Fruit fly (Drosophila melanogaster) whole organism, embryonic: ENCODE results near the gene Reg-2.

Source experiments
- Asciz ChIP-seq: fragments of 200-800 bp; sonication (Bioruptor generic); optimal IDR thresholded peaks from 2 replicates; lab custom pipeline; 2017; ENCODE audit warnings: missing biosample characterization, mild to moderate bottlenecking, missing genetic modification characterization, missing genetic modification reagents
- BEAF-32 ChIP-seq: fragments of 200-800 bp; sonication (Bioruptor generic); optimal IDR thresholded peaks from 3 replicates; lab custom pipeline; 2017; ENCODE audit warnings: missing biosample characterization, missing genetic modification characterization, mild to moderate bottlenecking, moderate library complexity, missing genetic modification reagents
- CG10431 ChIP-seq: fragments of 200-800 bp; sonication (Bioruptor generic); optimal IDR thresholded peaks from 3 replicates; lab custom pipeline; 2018; ENCODE audit warnings: missing biosample characterization, mild to moderate bottlenecking, missing genetic modification characterization
- CG11504 ChIP-seq: fragments of 200-800 bp; sonication (Bioruptor generic); optimal IDR thresholded peaks from 3 replicates; lab custom pipeline; 2019; ENCODE audit warnings: missing biosample characterization, mild to moderate bottlenecking, missing genetic modification characterization, moderate library complexity
- CG11696 ChIP-seq: fragments of 200-800 bp; sonication (Bioruptor generic); IDR thresholded peaks from 2 replicates; pipeline ENCODE4 v1.3.6; 2022; ENCODE audit warnings: missing biosample characterization, missing genetic modification characterization
- CG12769 ChIP-seq: fragments of 200-800 bp; sonication (Bioruptor generic); optimal IDR thresholded peaks from 2 replicates; lab custom pipeline; 2019; ENCODE audit warnings: missing biosample characterization, mild to moderate bottlenecking, missing genetic modification characterization, moderate library complexity
- CG14710 ChIP-seq: fragments of 200-800 bp; sonication (Bioruptor generic); optimal IDR thresholded peaks from 3 replicates; lab custom pipeline; 2019; ENCODE audit warnings: missing biosample characterization, mild to moderate bottlenecking, missing genetic modification characterization, moderate library complexity
- CG14965 ChIP-seq: fragments of 200-800 bp; sonication (Bioruptor generic); optimal IDR thresholded peaks from 2 replicates; lab custom pipeline; 2016; ENCODE audit warnings: missing biosample characterization, missing genetic modification characterization, borderline replicate concordance
- CG17328 ChIP-seq: fragments of 200-800 bp; sonication (Bioruptor generic); IDR thresholded peaks from 2 replicates; pipeline ENCODE4 v1.3.6; 2022; ENCODE audit warnings: missing biosample characterization, missing genetic modification characterization
- CG18476 ChIP-seq: fragments of 200-800 bp; sonication (Bioruptor generic); optimal IDR thresholded peaks from 2 replicates; lab custom pipeline; 2016; ENCODE audit warnings: missing biosample characterization, mild to moderate bottlenecking, missing genetic modification characterization
- CG18599 ChIP-seq: fragments of 200-800 bp; sonication (Bioruptor generic); optimal IDR thresholded peaks from 3 replicates; lab custom pipeline; 2017; ENCODE audit warnings: missing biosample characterization, missing genetic modification characterization, mild to moderate bottlenecking, moderate library complexity, missing genetic modification reagents
- CG30020 ChIP-seq: fragments of 200-800 bp; optimal IDR thresholded peaks from 2 replicates; lab custom pipeline; 2019; ENCODE audit warnings: missing biosample characterization, mild to moderate bottlenecking, missing genetic modification characterization, moderate library complexity
- CG3407 ChIP-seq: fragments of 200-800 bp; sonication (Bioruptor generic); optimal IDR thresholded peaks from 2 replicates; lab custom pipeline; 2018; ENCODE audit warnings: missing biosample characterization, mild to moderate bottlenecking, missing genetic modification characterization
- CG4854 ChIP-seq: fragments of 200-800 bp; sonication (Bioruptor generic); optimal IDR thresholded peaks from 2 replicates; lab custom pipeline; 2016; ENCODE audit warnings: missing biosample characterization, missing genetic modification characterization, inconsistent platforms
- CG8765 ChIP-seq: fragments of 200-800 bp; sonication (Bioruptor generic); IDR thresholded peaks from 2 replicates; pipeline ENCODE4 v1.3.6; 2022; ENCODE audit warnings: missing biosample characterization, missing genetic modification characterization
- CG9817 ChIP-seq: fragments of 200-800 bp; sonication (Bioruptor generic); optimal IDR thresholded peaks from 2 replicates; lab custom pipeline; 2018; ENCODE audit warnings: missing biosample characterization, mild to moderate bottlenecking, missing genetic modification characterization, moderate library complexity
- CG9932 ChIP-seq: fragments of 200-800 bp; sonication (Bioruptor generic); IDR thresholded peaks from 2 replicates; pipeline ENCODE4 v1.3.6; 2022; ENCODE audit warnings: missing biosample characterization, missing genetic modification characterization
- CHES-1-like ChIP-seq: fragments of 200-800 bp; sonication (Bioruptor generic); optimal IDR thresholded peaks from 2 replicates; lab custom pipeline; 2016; ENCODE audit warnings: missing biosample characterization, missing genetic modification characterization
- CoRest ChIP-seq: fragments of 200-800 bp; sonication (Bioruptor generic); optimal IDR thresholded peaks from 3 replicates; lab custom pipeline; 2018; ENCODE audit warnings: missing biosample characterization, mild to moderate bottlenecking, missing genetic modification characterization, moderate library complexity
- Dek ChIP-seq: fragments of 200-800 bp; sonication (Bioruptor generic); optimal IDR thresholded peaks from 3 replicates; lab custom pipeline; 2019; ENCODE audit warnings: missing biosample characterization, mild to moderate bottlenecking, missing genetic modification characterization, moderate library complexity
- E2f2 ChIP-seq: fragments of 200-800 bp; sonication (Bioruptor generic); IDR thresholded peaks from 2 replicates; pipeline ENCODE4 v1.3.6; 2022; ENCODE audit warnings: missing biosample characterization, missing genetic modification characterization
- HLH54F ChIP-seq: fragments of 200-800 bp; sonication (Bioruptor generic); optimal IDR thresholded peaks from 3 replicates; lab custom pipeline; 2016; ENCODE audit warnings: missing biosample characterization, missing genetic modification characterization
- Hr3 ChIP-seq: fragments of 200-800 bp; sonication (Bioruptor generic); optimal IDR thresholded peaks from 3 replicates; lab custom pipeline; 2016; ENCODE audit warnings: missing biosample characterization, missing genetic modification characterization
- Jarid2 ChIP-seq: fragments of 200-800 bp; sonication (Bioruptor generic); optimal IDR thresholded peaks from 3 replicates; lab custom pipeline; 2017; ENCODE audit warnings: mild to moderate bottlenecking, missing biosample characterization, missing genetic modification reagents, missing genetic modification characterization
- Med ChIP-seq: fragments of 200-800 bp; sonication (Bioruptor generic); peaks from one replicate; lab custom pipeline; 2016; ENCODE audit warnings: missing biosample characterization, missing genetic modification characterization, mild to moderate bottlenecking, inconsistent platforms, moderate library complexity
- NFAT ChIP-seq: fragments of 200-800 bp; sonication (Bioruptor generic); IDR thresholded peaks from 2 replicates; pipeline ENCODE4 v1.3.6; 2022; ENCODE audit warnings: missing biosample characterization, missing genetic modification characterization
- Nf-YB ChIP-seq: fragments of 200-800 bp; sonication (Bioruptor generic); optimal IDR thresholded peaks from 3 replicates; lab custom pipeline; 2019; ENCODE audit warnings: missing biosample characterization, mild to moderate bottlenecking, missing genetic modification characterization, moderate library complexity
- Pdp1 ChIP-seq, 2 experiments: fragments of 200-800 bp; sonication (Bioruptor generic); optimal IDR thresholded peaks; 3 replicates each; lab custom pipeline; 2016; ENCODE audit warnings: missing biosample characterization in 2 of 2, missing genetic modification characterization in 2 of 2, mild to moderate bottlenecking in 1 of 2, moderate library complexity in 1 of 2
- Sox102F ChIP-seq: fragments of 200-800 bp; sonication (Bioruptor generic); optimal IDR thresholded peaks from 2 replicates; lab custom pipeline; 2018; ENCODE audit warnings: missing biosample characterization, mild to moderate bottlenecking, missing genetic modification characterization, moderate library complexity
- Tbp ChIP-seq: fragments of >200 bp; optimal IDR thresholded peaks from 2 replicates; lab custom pipeline; 2018; ENCODE audit warnings: missing biosample characterization, missing genetic modification characterization
- cg ChIP-seq: fragments of 200-800 bp; sonication (Bioruptor generic); optimal IDR thresholded peaks from 3 replicates; lab custom pipeline; 2019; ENCODE audit warnings: missing biosample characterization, mild to moderate bottlenecking, missing genetic modification characterization, moderate library complexity
- crp ChIP-seq, 2 experiments: fragments of 200-800 bp; sonication (Bioruptor generic); optimal IDR thresholded peaks; 2 replicates in 1 of 2; 3 replicates in 1 of 2; lab custom pipeline; 2017; ENCODE audit warnings: missing biosample characterization in 2 of 2, missing genetic modification characterization in 2 of 2, mild to moderate bottlenecking in 1 of 2, moderate library complexity in 1 of 2
- danr ChIP-seq: fragments of 200-800 bp; sonication (Bioruptor generic); IDR thresholded peaks from 2 replicates; pipeline ENCODE4 v1.3.6; 2022; ENCODE audit warnings: missing biosample characterization, missing genetic modification characterization
- dimm ChIP-seq: fragments of 200-800 bp; sonication (Bioruptor generic); IDR thresholded peaks from 2 replicates; pipeline ENCODE4 v1.3.6; 2022; ENCODE audit warnings: missing biosample characterization, missing genetic modification characterization
- fd96Cb ChIP-seq: fragments of 200-800 bp; sonication (Bioruptor generic); optimal IDR thresholded peaks from 2 replicates; lab custom pipeline; 2018; ENCODE audit warnings: missing biosample characterization, mild to moderate bottlenecking, missing genetic modification characterization, moderate library complexity
- fru ChIP-seq: fragments of >200 bp; optimal IDR thresholded peaks from 2 replicates; lab custom pipeline; 2017
- gro ChIP-seq: fragments of 200-800 bp; sonication (Bioruptor generic); optimal IDR thresholded peaks from 2 replicates; lab custom pipeline; 2016; ENCODE audit warnings: missing biosample characterization, missing genetic modification characterization
- gsb-n ChIP-seq: fragments of 200-800 bp; sonication (Bioruptor generic); optimal IDR thresholded peaks from 3 replicates; lab custom pipeline; 2018; ENCODE audit warnings: missing biosample characterization, mild to moderate bottlenecking, missing genetic modification characterization
- hkb ChIP-seq, 2 experiments: fragments of 200-800 bp in 1 of 2; fragments of >200 bp in 1 of 2; sonication (Bioruptor generic) in 1 of 2; IDR thresholded peaks in 1 of 2; optimal IDR thresholded peaks in 1 of 2; 2 replicates each; pipeline versions ENCODE4 v1.3.6 to Lab custom; 2017 to 2022; ENCODE audit warnings: missing biosample characterization in 1 of 2, missing genetic modification characterization in 1 of 2
- maf-S ChIP-seq: fragments of 200-800 bp; sonication (Bioruptor generic); optimal IDR thresholded peaks from 2 replicates; lab custom pipeline; 2016; ENCODE audit warnings: missing biosample characterization, missing genetic modification characterization
- oc ChIP-seq: fragments of 200-800 bp; sonication (Bioruptor generic); optimal IDR thresholded peaks from 2 replicates; lab custom pipeline; 2018; ENCODE audit warnings: missing biosample characterization, mild to moderate bottlenecking, missing genetic modification characterization, moderate library complexity
- otp ChIP-seq: fragments of 200-800 bp; sonication (Bioruptor generic); IDR thresholded peaks from 3 replicates; pipeline ENCODE4, ENCODE4 v1.3.6; 2022; ENCODE audit warnings: missing biosample characterization, missing genetic modification characterization
- peb ChIP-seq: fragments of 200-800 bp; sonication (Bioruptor generic); IDR thresholded peaks from 2 replicates; pipeline ENCODE4 v1.3.6; 2022; ENCODE audit warnings: missing biosample characterization, missing genetic modification characterization
- phol ChIP-seq: fragments of 200-800 bp; sonication (Bioruptor generic); optimal IDR thresholded peaks from 3 replicates; lab custom pipeline; 2018; ENCODE audit warnings: missing biosample characterization, mild to moderate bottlenecking, missing genetic modification characterization, moderate library complexity
- row ChIP-seq: fragments of 200-800 bp; sonication (Bioruptor generic); IDR thresholded peaks from 3 replicates; pipeline ENCODE4 v1.3.6; 2022; ENCODE audit warnings: missing biosample characterization, missing genetic modification characterization
- sens-2 ChIP-seq: fragments of 200-800 bp; sonication (Bioruptor generic); IDR thresholded peaks from 2 replicates; pipeline ENCODE4 v1.3.6; 2022; ENCODE audit warnings: missing biosample characterization, missing genetic modification characterization
- tin ChIP-seq: fragments of 200-800 bp; sonication (Bioruptor generic); optimal IDR thresholded peaks from 3 replicates; lab custom pipeline; 2016; ENCODE audit warnings: missing biosample characterization, missing genetic modification characterization
- trh ChIP-seq: fragments of 200-800 bp; sonication (Bioruptor generic); optimal IDR thresholded peaks from 2 replicates; lab custom pipeline; 2016; ENCODE audit warnings: missing biosample characterization, missing genetic modification characterization

The Reg-2 gene

DNA sequence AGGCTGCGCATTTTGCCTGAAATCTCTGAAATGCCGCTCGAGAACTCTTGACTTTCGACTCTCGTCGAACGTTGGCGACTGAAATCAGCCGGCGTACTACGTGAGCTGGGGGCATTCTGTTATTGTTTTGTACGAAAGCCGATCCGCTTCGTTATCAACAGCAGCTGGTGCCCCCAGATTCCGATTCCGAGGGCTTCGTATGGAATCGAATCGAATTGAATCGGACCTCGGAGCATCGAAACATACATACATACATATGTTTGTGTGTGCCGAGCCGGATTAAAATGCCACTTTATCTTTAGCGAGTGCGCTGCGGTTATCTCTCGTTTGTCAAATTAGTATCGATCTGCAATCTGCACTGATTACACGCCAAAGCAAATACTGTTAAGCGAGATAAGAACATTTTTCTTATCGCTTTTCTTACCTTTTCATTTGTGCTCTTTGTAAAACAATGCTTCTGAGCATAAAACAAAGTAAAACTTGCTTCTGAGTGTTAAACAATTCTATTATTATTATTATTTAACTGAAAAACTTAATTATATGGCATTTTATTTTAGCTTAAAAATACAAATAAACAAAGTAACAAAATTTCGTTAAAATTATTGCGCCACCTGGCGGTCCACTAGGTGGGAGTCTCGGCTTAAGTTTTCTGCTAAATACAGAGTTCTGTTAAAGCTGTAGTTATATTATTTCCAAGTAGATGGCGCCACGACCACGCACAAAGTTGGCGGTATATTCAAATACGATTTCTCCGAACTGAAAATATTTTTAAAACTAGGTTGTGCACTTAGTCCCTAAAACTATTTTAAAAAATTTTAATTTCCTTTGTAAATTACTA is at the start of gene Reg-2 (continued):
- TF ChIP-seq dimm (GFP tag; lab: Robert Waterston, UW) (no peak), row (GFP tag; lab: Robert Waterston, UW) (no peak), CoRest (tag; lab: Kevin White, UChicago) (peak; percentile 40), oc (tag; lab: Kevin White, UChicago) (no peak), HLH54F (GFP tag; lab: Kevin White, UChicago) (no peak), Sox102F (GFP tag; lab: Kevin White, UChicago) (no peak), CG12769 (peak; percentile 26), cg (GFP tag; lab: Kevin White, UChicago) (peak; percentile 18), peb (GFP tag; lab: Robert Waterston, UW) (no peak), Hr3 (GFP tag; lab: Kevin White, UChicago) (peak; percentile 33), CG14710 (peak; percentile 42), otp (GFP tag; lab: Robert Waterston, UW) (no peak), NFAT (peak; percentile 59), trh (GFP tag; lab: Kevin White, UChicago) (no peak), E2f2 (GFP tag; lab: Robert Waterston, UW) (peak; percentile 96), Nf-YB (GFP tag; lab: Kevin White, UChicago) (peak; percentile 47), sens-2 (GFP tag; lab: Robert Waterston, UW) (peak; percentile 80), phol (peak; percentile 7), CG11504 (peak; percentile 39), danr (no peak), Jarid2 (GFP tag; lab: Kevin White, UChicago) (no peak), Pdp1 (GFP tag; optimal IDR thresholded peaks at IDR 0.05; lab: Kevin White, UChicago) (peak in 1 of 2 experiments; percentile 0), CG11696 (GFP tag; lab: Robert Waterston, UW) (no peak), CG3407 (GFP tag; lab: Kevin White, UChicago) (no peak), BEAF-32 (GFP tag; lab: Kevin White, UChicago) (peak; percentile 19)

DNA sequence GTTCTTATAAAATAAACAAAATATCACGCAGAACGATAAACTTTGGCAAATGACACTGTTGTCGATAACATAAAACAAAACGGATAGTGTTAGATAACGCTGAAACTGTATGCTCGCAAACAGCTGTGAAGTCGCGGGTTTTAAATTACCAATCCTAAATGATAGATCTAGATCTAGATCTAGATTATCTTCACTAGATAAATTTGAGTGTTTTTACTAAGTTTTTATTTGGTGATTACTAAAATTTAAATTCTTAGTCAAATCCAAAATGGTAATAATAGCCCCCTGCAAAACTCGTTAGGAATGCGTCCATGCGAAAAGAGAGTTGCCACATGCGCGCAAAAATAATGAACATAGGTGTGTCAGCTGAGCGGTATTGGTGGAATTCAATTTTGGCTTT is 47.6 kb upstream of the Reg-2 start, which contains the start of the genes MED30 and Rev1:
Gene MED30 (minus strand): TSS at position 71 of the 400 bp plus-strand sequence.
Gene Rev1 (plus strand): TSS at position 345 of the 400 bp plus-strand sequence.
- peak; percentile 91 for TF ChIP-seq CG17328 (GFP tag; lab: Robert Waterston, UW)
- peak; percentile 98 for TF ChIP-seq gro
- TF ChIP-seq CG9817 (tag; lab: Kevin White, UChicago): peak; percentile 94
- TF ChIP-seq CHES-1-like (GFP tag; lab: Kevin White, UChicago): peak; percentile 98
- peak; percentile 95 for TF ChIP-seq tin (GFP tag; lab: Kevin White, UChicago)
- TF ChIP-seq Tbp (GFP tag; lab: Kevin White, UChicago): no peak
- peak; percentile 93 to 97 for TF ChIP-seq crp (GFP tag; optimal IDR thresholded peaks at IDR 0.05; lab: Kevin White, UChicago)
- TF ChIP-seq fd96Cb (tag; lab: Kevin White, UChicago): peak; percentile 85
- TF ChIP-seq CG18476 (GFP tag; lab: Kevin White, UChicago): peak; percentile 91
- TF ChIP-seq CG30020: peak; percentile 76
- peak; percentile 92 for TF ChIP-seq CG4854 (GFP tag; lab: Kevin White, UChicago)
- peak; percentile 97 for TF ChIP-seq CG9932 (GFP tag; lab: Robert Waterston, UW)
- TF ChIP-seq gsb-n (tag; lab: Kevin White, UChicago): peak; percentile 84
- TF ChIP-seq hkb (optimal IDR thresholded peaks at IDR 0.05; lab: Kevin White, UChicago): peak; percentile 16
- peak; percentile 91 for TF ChIP-seq hkb (GFP tag; IDR thresholded peaks at IDR 0.05; lab: Robert Waterston, UW)
- peak; percentile 93 for TF ChIP-seq Dek (tag; lab: Kevin White, UChicago)
- peak; percentile 84 for TF ChIP-seq Asciz
- no peak for TF ChIP-seq fru (lab: Kevin White, UChicago)
- no peak for TF ChIP-seq cg (GFP tag; lab: Kevin White, UChicago)
- TF ChIP-seq Med (GFP tag; lab: Kevin White, UChicago): peak; percentile 99
- peak; percentile 96 for TF ChIP-seq maf-S (GFP tag; lab: Kevin White, UChicago)
- peak; percentile 80 for TF ChIP-seq CG8765 (GFP tag; lab: Robert Waterston, UW)
- TF ChIP-seq CG10431 (GFP tag; lab: Kevin White, UChicago): peak; percentile 67
- TF ChIP-seq CG14965 (GFP tag; lab: Kevin White, UChicago): peak; percentile 35
- TF ChIP-seq CG18599 (GFP tag; lab: Kevin White, UChicago): peak; percentile 96
